ENCODE assay signal across 4 fruit fly cellular contexts in the genomic region with DNA sequence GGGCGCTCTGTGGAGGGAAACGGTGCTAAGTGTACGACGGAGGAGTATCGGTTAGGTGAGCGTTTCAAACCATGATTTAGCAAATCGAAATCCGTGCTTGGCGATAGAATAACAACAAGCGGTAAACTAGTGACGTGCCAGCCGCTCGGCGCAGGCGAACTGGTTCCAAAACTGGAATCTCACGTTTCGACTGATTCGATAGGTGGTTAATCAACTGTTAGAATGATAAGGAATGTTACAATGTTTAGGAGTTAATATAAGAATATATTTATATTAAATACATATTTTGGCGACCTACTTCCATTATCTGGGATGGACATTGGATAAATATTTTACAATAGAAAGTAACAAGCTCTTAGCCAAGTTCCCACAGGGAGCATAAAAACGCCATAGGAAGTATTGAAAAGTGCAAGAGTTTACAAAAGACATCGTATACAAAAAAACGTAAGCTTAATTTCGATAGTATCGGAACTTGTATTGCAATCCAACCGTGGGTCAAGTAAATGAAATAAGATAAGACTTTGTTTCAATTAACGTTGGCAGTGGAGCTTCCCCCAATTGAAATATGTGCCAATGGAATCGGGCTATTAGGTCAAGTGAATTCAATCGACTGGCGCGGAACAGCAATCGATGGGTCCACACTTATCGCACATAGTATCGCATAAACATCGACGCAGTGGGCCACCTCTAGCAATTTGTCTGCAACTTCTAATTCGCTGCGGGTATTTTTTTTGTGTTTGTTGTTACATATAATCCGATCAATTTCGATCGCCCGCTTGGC.
TF ChIP-seq lines count a peak whose summit lies in the region.

A gene (minus strand): TSS at position 163 of the 781 bp plus-strand sequence.
A gene (plus strand): TSS at position 676 of the 781 bp plus-strand sequence.
A gene (plus strand): TSS at position 676 of the 781 bp plus-strand sequence.

- no peak for TF ChIP-seq CTCF in whole organism, embryonic (GFP tag; optimal IDR thresholded peaks at IDR 0.05; lab: Kevin White, UChicago)

TF ChIP-seq in whole organism, adult, 20 proteins besides CTCF, POLR2A, EP300 and RAD21:
- no peak for TF ChIP-seq CG14711 (tag; optimal IDR thresholded peaks at IDR 0.05; lab: Kevin White, UChicago)
- no peak for TF ChIP-seq kay (GFP tag; lab: Kevin White, UChicago; ENCODE audit: borderline replicate concordance)
- no peak for TF ChIP-seq Mnt (GFP tag; optimal IDR thresholded peaks at IDR 0.05; lab: Kevin White, UChicago)
- TF ChIP-seq CG11617 (GFP tag; optimal IDR thresholded peaks at IDR 0.05; lab: Kevin White, UChicago) = no peak
- TF ChIP-seq Hr96 (GFP tag; optimal IDR thresholded peaks at IDR 0.05; lab: Kevin White, UChicago) = no peak
- no peak for TF ChIP-seq pad (GFP tag; optimal IDR thresholded peaks at IDR 0.05; lab: Kevin White, UChicago)
- TF ChIP-seq tj (GFP tag; optimal IDR thresholded peaks at IDR 0.05; lab: Kevin White, UChicago) = no peak
- TF ChIP-seq CG5204 (GFP tag; optimal IDR thresholded peaks at IDR 0.05; lab: Kevin White, UChicago) = no peak
- TF ChIP-seq CG33017 (tag; optimal IDR thresholded peaks at IDR 0.05; lab: Kevin White, UChicago) = no peak
- TF ChIP-seq CG7045 (GFP tag; optimal IDR thresholded peaks at IDR 0.05; lab: Kevin White, UChicago) = no peak
- no peak for TF ChIP-seq Crg-1 (GFP tag; optimal IDR thresholded peaks at IDR 0.05; lab: Kevin White, UChicago)
- TF ChIP-seq CG12768 (GFP tag; optimal IDR thresholded peaks at IDR 0.05; lab: Kevin White, UChicago) = no peak
- no peak for TF ChIP-seq Clk (GFP tag; optimal IDR thresholded peaks at IDR 0.05; lab: Kevin White, UChicago)
- no peak for TF ChIP-seq cic (GFP tag; optimal IDR thresholded peaks at IDR 0.05; lab: Kevin White, UChicago)
- peak; percentile 34 for TF ChIP-seq toe (GFP tag; optimal IDR thresholded peaks at IDR 0.05; lab: Kevin White, UChicago)
- TF ChIP-seq ovo (GFP tag; optimal IDR thresholded peaks at IDR 0.05; lab: Kevin White, UChicago) = peak; percentile 9
- peak; percentile 8 for TF ChIP-seq bab1 (GFP tag; optimal IDR thresholded peaks at IDR 0.05; lab: Kevin White, UChicago)
- peak; percentile 10 for TF ChIP-seq CG7101 (tag; optimal IDR thresholded peaks at IDR 0.05; lab: Kevin White, UChicago)
- no peak for TF ChIP-seq cnc (optimal IDR thresholded peaks at IDR 0.05; lab: Kevin White, UChicago)
- TF ChIP-seq CG1620 (GFP tag; optimal IDR thresholded peaks at IDR 0.05; lab: Kevin White, UChicago) = peak; percentile 72

TF ChIP-seq in whole organism, embryonic, 481 proteins besides CTCF, POLR2A, EP300 and RAD21 (continues in another document):
- TF ChIP-seq Mrtf (GFP tag; IDR thresholded peaks at IDR 0.05; lab: Robert Waterston, UW) (no peak), Asciz (GFP tag; optimal IDR thresholded peaks at IDR 0.05; lab: Kevin White, UChicago) (no peak), ftz-f1 (GFP tag; optimal IDR thresholded peaks at IDR 0.05; lab: Kevin White, UChicago) (no peak), CG42726 (GFP tag; IDR thresholded peaks at IDR 0.05; lab: Robert Waterston, UW; ENCODE audit: partially characterized antibody) (peak; percentile 94), bsh (GFP tag; optimal IDR thresholded peaks at IDR 0.05; lab: Kevin White, UChicago) (no peak), unc-4 (GFP tag; IDR thresholded peaks at IDR 0.05; lab: Robert Waterston, UW; ENCODE audit: partially characterized antibody) (peak; percentile 79), gsb-n (tag; optimal IDR thresholded peaks at IDR 0.05; lab: Kevin White, UChicago) (peak; percentile 39), CG17568 (GFP tag; optimal IDR thresholded peaks at IDR 0.05; lab: Kevin White, UChicago) (no peak), CG30403 (GFP tag; optimal IDR thresholded peaks at IDR 0.05; lab: Kevin White, UChicago) (no peak), HLH54F (GFP tag; optimal IDR thresholded peaks at IDR 0.05; lab: Kevin White, UChicago) (peak; percentile 15), dysf (GFP tag; IDR thresholded peaks at IDR 0.05; lab: Robert Waterston, UW) (peak; percentile 41; the same call in 1 of the 3 replicates), gcm2 (GFP tag; optimal IDR thresholded peaks at IDR 0.05; lab: Kevin White, UChicago) (no peak), CG34422 (GFP tag; IDR thresholded peaks at IDR 0.05; lab: Robert Waterston, UW) (no peak), kni (GFP tag; optimal IDR thresholded peaks at IDR 0.05; lab: Kevin White, UChicago) (no peak), CG11085 (GFP tag; IDR thresholded peaks at IDR 0.05; lab: Robert Waterston, UW) (no peak), CG4707 (GFP tag; optimal IDR thresholded peaks at IDR 0.05; lab: Kevin White, UChicago) (no peak), CG14710 (tag; optimal IDR thresholded peaks at IDR 0.05; lab: Kevin White, UChicago) (peak; percentile 57), CG2202 (tag; optimal IDR thresholded peaks at IDR 0.05; lab: Kevin White, UChicago) (no peak), Nf-YB (GFP tag; optimal IDR thresholded peaks at IDR 0.05; lab: Kevin White, UChicago) (no peak), lbe (GFP tag; optimal IDR thresholded peaks at IDR 0.05; lab: Kevin White, UChicago) (no peak), CG16779 (GFP tag; IDR thresholded peaks at IDR 0.05; lab: Robert Waterston, UW) (no peak)

TF ChIP-seq in whole organism, prepupa, 60 proteins besides CTCF, POLR2A, EP300 and RAD21:
- TF ChIP-seq Eip78C (GFP tag; lab: Kevin White, UChicago) (peak; percentile 49), eg (GFP tag; IDR thresholded peaks at IDR 0.05; lab: Robert Waterston, UW) (0 out of 3 replicates have a peak, but pooled peaks have one; percentile 24), dsx (GFP tag; optimal IDR thresholded peaks at IDR 0.05; lab: Kevin White, UChicago; ENCODE audit: poor library complexity, severe bottlenecking) (peak; percentile 67), CG31627 (GFP tag; optimal IDR thresholded peaks at IDR 0.05; lab: Kevin White, UChicago) (peak; percentile 24), svp (GFP tag; lab: Kevin White, UChicago) (no peak), lz (GFP tag; optimal IDR thresholded peaks at IDR 0.05; lab: Kevin White, UChicago) (peak; percentile 5), Blimp-1 (GFP tag; optimal IDR thresholded peaks at IDR 0.05; lab: Kevin White, UChicago) (no peak), CG6276 (GFP tag; optimal IDR thresholded peaks at IDR 0.05; lab: Kevin White, UChicago) (no peak), cyc (GFP tag; optimal IDR thresholded peaks at IDR 0.05; lab: Kevin White, UChicago) (peak; percentile 12), CG1621 (tag; optimal IDR thresholded peaks at IDR 0.05; lab: Kevin White, UChicago) (no peak), topi (GFP tag; optimal IDR thresholded peaks at IDR 0.05; lab: Kevin White, UChicago) (peak; percentile 5), Ets96B (tag; optimal IDR thresholded peaks at IDR 0.05; lab: Kevin White, UChicago) (no peak), Hr39 (GFP tag; optimal IDR thresholded peaks at IDR 0.05; lab: Kevin White, UChicago) (peak; percentile 34), CG32006 (GFP tag; optimal IDR thresholded peaks at IDR 0.05; lab: Kevin White, UChicago) (no peak), CG15336 (GFP tag; IDR thresholded peaks at IDR 0.05; lab: Robert Waterston, UW) (no peak)

TF ChIP-seq in whole organism, wandering third instar larva, 38 proteins besides CTCF, POLR2A, EP300 and RAD21:
- TF ChIP-seq brk (GFP tag; optimal IDR thresholded peaks at IDR 0.05; lab: Kevin White, UChicago) = no peak
- TF ChIP-seq Mio (GFP tag; optimal IDR thresholded peaks at IDR 0.05; lab: Kevin White, UChicago) = no peak
- no peak for TF ChIP-seq Jra (GFP tag; optimal IDR thresholded peaks at IDR 0.05; lab: Kevin White, UChicago)
- TF ChIP-seq Hr78 (GFP tag; optimal IDR thresholded peaks at IDR 0.05; lab: Kevin White, UChicago) = peak; percentile 47
- no peak for TF ChIP-seq jim (GFP tag; optimal IDR thresholded peaks at IDR 0.05; lab: Kevin White, UChicago)
- no peak for TF ChIP-seq dsf (GFP tag; optimal IDR thresholded peaks at IDR 0.05; lab: Kevin White, UChicago; ENCODE audit: borderline replicate concordance)
- TF ChIP-seq usp (GFP tag; optimal IDR thresholded peaks at IDR 0.05; lab: Kevin White, UChicago) = no peak
- TF ChIP-seq dl (GFP tag; optimal IDR thresholded peaks at IDR 0.05; lab: Kevin White, UChicago; ENCODE audit: insufficient read depth in 1 of 2, partially characterized antibody in 2 of 2) = no peak
- no peak for TF ChIP-seq CG9705 (GFP tag; optimal IDR thresholded peaks at IDR 0.05; lab: Kevin White, UChicago)
- peak; percentile 82 for TF ChIP-seq lola (GFP tag; optimal IDR thresholded peaks at IDR 0.05; lab: Kevin White, UChicago)
- TF ChIP-seq h (GFP tag; optimal IDR thresholded peaks at IDR 0.05; lab: Kevin White, UChicago) = no peak
- TF ChIP-seq pan (optimal IDR thresholded peaks at IDR 0.05; lab: Kevin White, UChicago) = no peak
- no peak for TF ChIP-seq psq (GFP tag; optimal IDR thresholded peaks at IDR 0.05; lab: Kevin White, UChicago)
- TF ChIP-seq Abd-B (GFP tag; optimal IDR thresholded peaks at IDR 0.05; lab: Kevin White, UChicago) = no peak
- TF ChIP-seq N (GFP tag; optimal IDR thresholded peaks at IDR 0.05; lab: Kevin White, UChicago) = peak; percentile 86
- peak; percentile 0 for TF ChIP-seq HLH106 (tag; optimal IDR thresholded peaks at IDR 0.05; lab: Kevin White, UChicago)
- TF ChIP-seq Hr83 (GFP tag; optimal IDR thresholded peaks at IDR 0.05; lab: Kevin White, UChicago; ENCODE audit: poor library complexity, severe bottlenecking) = peak; percentile 24
